Worm (Caenorhabditis elegans) whole organism, L2 larva: ENCODE results near the gene K01B6.4.

Experiments used
- C34F6.9 ChIP-seq: fragments of 150-350 bp; optimal IDR thresholded peaks from 2 replicates; lab custom pipeline; 2014; ENCODE audit warnings: missing biosample characterization, missing genetic modification characterization
- Y55F3AM.14 ChIP-seq: fragments of 200-800 bp; sonication (Bioruptor generic); optimal IDR thresholded peaks from 2 replicates; lab custom pipeline; 2018; ENCODE audit warnings: mild to moderate bottlenecking, missing genetic modification characterization, missing compliant biosample characterization
- ZK546.5 ChIP-seq: sonication (generic microtip); optimal IDR thresholded peaks from 2 replicates; lab custom pipeline; 2017; ENCODE audit warnings: missing biosample characterization, missing genetic modification characterization
- aly-2 ChIP-seq: fragments of 150-350 bp; optimal IDR thresholded peaks from 2 replicates; lab custom pipeline; 2014; ENCODE audit warnings: missing biosample characterization, missing genetic modification characterization
- ama-1 ChIP-seq: fragments of 150-350 bp; optimal IDR thresholded peaks from 2 replicates; lab custom pipeline; 2018; ENCODE audit warnings: inconsistent platforms
- blmp-1 ChIP-seq: sonication (generic microtip); optimal IDR thresholded peaks from 2 replicates; lab custom pipeline; 2017; ENCODE audit warnings: missing genetic modification characterization, mild to moderate bottlenecking, missing compliant biosample characterization, antibody characterized with exemption, moderate library complexity; ENCODE audit not compliant: insufficient read depth
- ceh-16 ChIP-seq: fragments of 150-350 bp; optimal IDR thresholded peaks from 2 replicates; lab custom pipeline; 2014; ENCODE audit warnings: missing biosample characterization, missing genetic modification characterization
- ceh-82 ChIP-seq: fragments of 150-350 bp; optimal IDR thresholded peaks from 2 replicates; lab custom pipeline; 2014; ENCODE audit warnings: missing biosample characterization, missing genetic modification characterization
- dmd-4 ChIP-seq: sonication (generic microtip); optimal IDR thresholded peaks from 2 replicates; lab custom pipeline; 2017; ENCODE audit warnings: missing biosample characterization, missing genetic modification characterization
- elt-3 ChIP-seq: sonication (generic microtip); optimal IDR thresholded peaks from 2 replicates; lab custom pipeline; 2017; ENCODE audit warnings: missing biosample characterization, missing genetic modification characterization
- lin-11 ChIP-seq: fragments of 150-350 bp; sonication (generic microtip); optimal IDR thresholded peaks from 2 replicates; lab custom pipeline; 2014; ENCODE audit warnings: missing biosample characterization, missing genetic modification characterization, inconsistent platforms, mixed read lengths
- lin-13 ChIP-seq: fragments of 150-350 bp; optimal IDR thresholded peaks from 2 replicates; lab custom pipeline; 2014; ENCODE audit warnings: missing biosample characterization, missing genetic modification reagents, missing genetic modification characterization
- lin-39 ChIP-seq: fragments of 150-350 bp; optimal IDR thresholded peaks from 2 replicates; lab custom pipeline; 2014; ENCODE audit warnings: missing biosample characterization, missing genetic modification reagents, missing genetic modification characterization
- lsy-2 ChIP-seq, 2 experiments: fragments of 150-350 bp in 1 of 2; sonication (generic microtip) in 1 of 2; optimal IDR thresholded peaks; 2 replicates each; lab custom pipeline; 2014 to 2017; ENCODE audit warnings: missing biosample characterization in 2 of 2, missing genetic modification characterization in 2 of 2
- mab-5 ChIP-seq: fragments of 150-350 bp; optimal IDR thresholded peaks from 2 replicates; lab custom pipeline; 2014; ENCODE audit warnings: missing biosample characterization, missing genetic modification characterization
- mbf-1 ChIP-seq: sonication (generic microtip); optimal IDR thresholded peaks from 2 replicates; lab custom pipeline; 2017; ENCODE audit warnings: missing biosample characterization, missing genetic modification characterization
- nhr-10 ChIP-seq: sonication (generic microtip); optimal IDR thresholded peaks from 2 replicates; lab custom pipeline; 2017; ENCODE audit warnings: missing biosample characterization, missing genetic modification characterization
- nhr-11 ChIP-seq: fragments of 150-350 bp; optimal IDR thresholded peaks from 2 replicates; lab custom pipeline; 2014; ENCODE audit warnings: missing biosample characterization, missing genetic modification characterization
- nhr-129 ChIP-seq: fragments of 150-350 bp; optimal IDR thresholded peaks from 2 replicates; lab custom pipeline; 2014; ENCODE audit warnings: missing biosample characterization, missing genetic modification characterization
- nhr-21 ChIP-seq: fragments of 150-350 bp; optimal IDR thresholded peaks from 2 replicates; lab custom pipeline; 2014; ENCODE audit warnings: missing biosample characterization, missing genetic modification characterization
- nhr-23 ChIP-seq: fragments of 150-350 bp; optimal IDR thresholded peaks from 2 replicates; lab custom pipeline; 2014; ENCODE audit warnings: missing biosample characterization, missing genetic modification reagents, missing genetic modification characterization
- nhr-237 ChIP-seq: fragments of 150-350 bp; optimal IDR thresholded peaks from 2 replicates; lab custom pipeline; 2014; ENCODE audit warnings: missing biosample characterization, missing genetic modification characterization
- nhr-6 ChIP-seq: fragments of 150-350 bp; optimal IDR thresholded peaks from 2 replicates; lab custom pipeline; 2014; ENCODE audit warnings: missing biosample characterization, missing genetic modification characterization
- peb-1 ChIP-seq: fragments of 150-350 bp; optimal IDR thresholded peaks from 2 replicates; lab custom pipeline; 2014; ENCODE audit warnings: missing biosample characterization, missing genetic modification characterization
- skn-1 ChIP-seq: sonication (generic microtip); optimal IDR thresholded peaks from 2 replicates; lab custom pipeline; 2017; ENCODE audit warnings: missing biosample characterization, missing genetic modification characterization
- sma-3 ChIP-seq: sonication (generic microtip); optimal IDR thresholded peaks from 2 replicates; lab custom pipeline; 2016; ENCODE audit warnings: missing genetic modification reagents, missing genetic modification characterization, missing compliant biosample characterization
- sma-9 ChIP-seq, 2 experiments: fragments of 150-350 bp in 1 of 2; sonication (generic microtip) in 1 of 2; optimal IDR thresholded peaks; 2 replicates each; lab custom pipeline; 2014 to 2016; ENCODE audit warnings: missing genetic modification characterization in 2 of 2, mild to moderate bottlenecking in 1 of 2, missing biosample characterization in 1 of 2, missing compliant biosample characterization in 1 of 2, missing genetic modification reagents in 1 of 2, moderate library complexity in 1 of 2
- snpc-4 ChIP-seq: fragments of 150-350 bp; optimal IDR thresholded peaks from 2 replicates; lab custom pipeline; 2014; ENCODE audit warnings: missing biosample characterization, missing genetic modification characterization
- unc-39 ChIP-seq: fragments of 150-350 bp; optimal IDR thresholded peaks from 2 replicates; lab custom pipeline; 2014; ENCODE audit warnings: missing biosample characterization, missing genetic modification characterization
- unc-55 ChIP-seq: fragments of 150-350 bp; sonication (generic microtip); optimal IDR thresholded peaks from 3 replicates; lab custom pipeline; 2014; ENCODE audit warnings: missing biosample characterization, missing genetic modification reagents, missing genetic modification characterization
- unc-62 ChIP-seq: fragments of 150-350 bp; optimal IDR thresholded peaks from 2 replicates; lab custom pipeline; 2014; ENCODE audit warnings: missing biosample characterization, missing genetic modification reagents, missing genetic modification characterization
- zag-1 ChIP-seq: fragments of 150-350 bp; optimal IDR thresholded peaks from 2 replicates; lab custom pipeline; 2014; ENCODE audit warnings: missing biosample characterization, missing genetic modification characterization
- ztf-1 ChIP-seq: fragments of 200-800 bp; sonication (Bioruptor generic); conservative IDR thresholded peaks from 2 replicates; pipeline ENCODE4 v1.3.6; 2022; ENCODE audit warnings: missing genetic modification characterization, missing compliant biosample characterization
- ztf-11 ChIP-seq: sonication (generic microtip); optimal IDR thresholded peaks from 2 replicates; lab custom pipeline; 2017; ENCODE audit warnings: missing biosample characterization, missing genetic modification characterization
- ztf-4 ChIP-seq: fragments of 150-350 bp; optimal IDR thresholded peaks from 2 replicates; lab custom pipeline; 2014; ENCODE audit warnings: missing biosample characterization, missing genetic modification characterization

Gene K01B6.4

ce11 chrIII:9335076-9335475 is 37.8 kb upstream of the K01B6.4 start:
- TF ChIP-seq ama-1 (lab: Kevin White, UChicago) (no peak), unc-55 (GFP tag; lab: Kevin White, UChicago) (no peak), ztf-4 (tag; lab: Kevin White, UChicago) (no peak), unc-62 (GFP tag; lab: Kevin White, UChicago) (no peak), sma-3 (no peak), ztf-11 (no peak), lsy-2 (tag; optimal IDR thresholded peaks at IDR 0.05; lab: Kevin White, UChicago) (no peak)

ce11 chrIII:9334174-9334573 is 36.9 kb upstream of the K01B6.4 start, which contains the start of gene elo-4:
Gene elo-4, minus strand, starts transcription at chrIII:9334274.
- TF ChIP-seq nhr-10 (tag; lab: Kevin White, UChicago) (no peak), snpc-4 (tag; lab: Kevin White, UChicago) (no peak), ztf-11 (no peak), nhr-11 (tag; lab: Kevin White, UChicago) (no peak), ceh-82 (tag; lab: Kevin White, UChicago) (no peak), nhr-23 (no peak)
- TF ChIP-seq, all 48 proteins: peak for 0

- TF ChIP-seq C34F6.9 (peak; percentile 24), lsy-2 (tag; optimal IDR thresholded peaks at IDR 0.05; lab: Kevin White, UChicago) (peak in 1 of 2 experiments; percentile 74), mbf-1 (no peak)
These were observed 33.9 kb upstream of the K01B6.4 start, which contains the start of gene ufc-1 for ce11 chrIII:9331084-9331564. Gene ufc-1, plus strand, starts transcription at chrIII:9331514.

- TF ChIP-seq elt-3 (tag; lab: Kevin White, UChicago) (no peak), nhr-21 (tag; lab: Kevin White, UChicago) (no peak), ZK546.5 (tag; lab: Kevin White, UChicago) (no peak)
These were observed 32.6 kb upstream of the K01B6.4 start, which contains the start of gene ttr-5 for ce11 chrIII:9329790-9330366. Gene ttr-5, plus strand, starts transcription at chrIII:9330316.

ce11 chrIII:9329266-9329665 is 32.0 kb upstream of the K01B6.4 start, which contains the start of gene C40H1.3:
Gene C40H1.3, minus strand, starts transcription at chrIII:9329366.
- TF ChIP-seq blmp-1 (tag; lab: Kevin White, UChicago) (no peak), mab-5 (tag; lab: Kevin White, UChicago) (no peak), ztf-1 (GFP tag; lab: Robert Waterston, UW) (no peak), peb-1 (no peak), ceh-16 (tag; lab: Kevin White, UChicago) (no peak), aly-2 (tag; lab: Kevin White, UChicago) (no peak), zag-1 (tag; lab: Kevin White, UChicago) (no peak)

ce11 chrIII:9328732-9329131 is 31.5 kb upstream of the K01B6.4 start:
- TF ChIP-seq ZK546.5 (tag; lab: Kevin White, UChicago) (no peak), lin-13 (GFP tag; lab: Kevin White, UChicago) (no peak), skn-1 (tag; lab: Kevin White, UChicago) (no peak), ceh-16 (tag; lab: Kevin White, UChicago) (no peak), nhr-129 (tag; lab: Kevin White, UChicago) (peak; percentile 73), lsy-2 (tag; optimal IDR thresholded peaks at IDR 0.05; lab: Kevin White, UChicago) (peak in 1 of 2 experiments; percentile 13)

- TF ChIP-seq ceh-16 (tag; lab: Kevin White, UChicago) (no peak), sma-9 (GFP tag; optimal IDR thresholded peaks at IDR 0.05; lab: Kevin White, UChicago) (no peak), sma-9 (tag; optimal IDR thresholded peaks at IDR 0.05; lab: Kevin White, UChicago) (no peak), peb-1 (no peak), ceh-82 (tag; lab: Kevin White, UChicago) (no peak), unc-55 (GFP tag; lab: Kevin White, UChicago) (no peak), zag-1 (tag; lab: Kevin White, UChicago) (no peak), Y55F3AM.14 (GFP tag; lab: Kevin White, UChicago) (no peak), nhr-6 (no peak), nhr-23 (no peak), lsy-2 (tag; optimal IDR thresholded peaks at IDR 0.05; lab: Kevin White, UChicago) (no peak), unc-39 (no peak), lin-39 (tag; lab: Kevin White, UChicago) (no peak), nhr-237 (tag; lab: Kevin White, UChicago) (no peak), dmd-4 (tag; lab: Kevin White, UChicago) (no peak), elt-3 (tag; lab: Kevin White, UChicago) (no peak), blmp-1 (tag; lab: Kevin White, UChicago) (no peak), lin-11 (tag; lab: Kevin White, UChicago) (no peak), nhr-129 (tag; lab: Kevin White, UChicago) (no peak), ztf-4 (tag; lab: Kevin White, UChicago) (no peak)
These were observed 30.7 kb upstream of the K01B6.4 start for ce11 chrIII:9327910-9328309.
